Worm (Caenorhabditis elegans): Measurements from ENCODE around the gene C30B5.6.

The C30B5.6 gene

DNA sequence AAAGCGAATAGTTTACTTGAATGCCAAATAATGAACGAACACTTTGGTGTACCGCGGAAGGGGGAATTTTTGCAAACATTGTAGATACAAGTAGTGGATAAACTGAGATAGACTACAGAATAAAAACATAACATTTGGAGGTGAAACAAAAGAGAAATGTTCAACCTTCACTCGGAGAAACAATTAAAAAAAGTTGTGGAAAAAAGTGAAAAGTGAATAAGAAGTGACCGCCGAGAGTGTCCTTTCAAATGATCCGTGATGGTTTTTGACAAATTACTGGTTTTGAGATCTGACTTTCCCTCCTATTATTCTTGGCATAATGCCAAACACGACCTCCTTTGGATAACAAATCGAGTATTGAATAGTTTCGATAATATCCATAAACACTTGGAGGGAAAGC, 1.3 kb upstream of the C30B5.6 start:
- TF ChIP-seq scrt-1 (GFP tag; IDR thresholded peaks at IDR 0.05): no peak
- TF ChIP-seq pes-1 (GFP tag; IDR thresholded peaks at IDR 0.05): no peak
- TF ChIP-seq ceh-36 (tag; optimal IDR thresholded peaks at IDR 0.05): no peak
- no peak for TF ChIP-seq sea-1 (GFP tag; conservative IDR thresholded peaks at IDR 0.05)
- TF ChIP-seq hnd-1 (tag; optimal IDR thresholded peaks at IDR 0.05): no peak
- TF ChIP-seq flt-1 (GFP tag; IDR thresholded peaks at IDR 0.05): no peak
- no peak for TF ChIP-seq ceh-13 (GFP tag; optimal IDR thresholded peaks at IDR 0.05)
- TF ChIP-seq aly-1 (tag; optimal IDR thresholded peaks at IDR 0.05): no peak
- no peak for TF ChIP-seq tbx-11 (GFP tag; IDR thresholded peaks at IDR 0.05)
- no peak for TF ChIP-seq ets-7 (tag; optimal IDR thresholded peaks at IDR 0.05)
- TF ChIP-seq B0310.2 (tag; optimal IDR thresholded peaks at IDR 0.05): no peak
- TF ChIP-seq ama-1 (optimal IDR thresholded peaks at IDR 0.05): no peak
- no peak for TF ChIP-seq hmbx-1 (tag; optimal IDR thresholded peaks at IDR 0.05)
- no peak for TF ChIP-seq hmg-4 (GFP tag; optimal IDR thresholded peaks at IDR 0.05)
- no peak for TF ChIP-seq F13C5.2 (tag; optimal IDR thresholded peaks at IDR 0.05)
- no peak for TF ChIP-seq tra-4 (tag; optimal IDR thresholded peaks at IDR 0.05)
- no peak for TF ChIP-seq tbx-37 (GFP tag; conservative IDR thresholded peaks at IDR 0.05)

- TF ChIP-seq aly-1 (tag; optimal IDR thresholded peaks at IDR 0.05): no peak
- no peak for TF ChIP-seq tbx-37 (GFP tag; conservative IDR thresholded peaks at IDR 0.05)
- TF ChIP-seq tbx-11 (GFP tag; IDR thresholded peaks at IDR 0.05): no peak
- TF ChIP-seq pes-1 (GFP tag; IDR thresholded peaks at IDR 0.05): no peak
- no peak for TF ChIP-seq F13C5.2 (tag; optimal IDR thresholded peaks at IDR 0.05)
- TF ChIP-seq ceh-13 (GFP tag; optimal IDR thresholded peaks at IDR 0.05): no peak
- TF ChIP-seq ets-7 (tag; optimal IDR thresholded peaks at IDR 0.05): no peak
- no peak for TF ChIP-seq hnd-1 (tag; optimal IDR thresholded peaks at IDR 0.05)
- no peak for TF ChIP-seq ama-1 (optimal IDR thresholded peaks at IDR 0.05)
- no peak for TF ChIP-seq sea-1 (GFP tag; conservative IDR thresholded peaks at IDR 0.05)
- TF ChIP-seq B0310.2 (tag; optimal IDR thresholded peaks at IDR 0.05): no peak
- TF ChIP-seq hmg-4 (GFP tag; optimal IDR thresholded peaks at IDR 0.05): no peak
- TF ChIP-seq hmbx-1 (tag; optimal IDR thresholded peaks at IDR 0.05): no peak
- no peak for TF ChIP-seq flt-1 (GFP tag; IDR thresholded peaks at IDR 0.05)
- TF ChIP-seq tra-4 (tag; optimal IDR thresholded peaks at IDR 0.05): no peak
- no peak for TF ChIP-seq scrt-1 (GFP tag; IDR thresholded peaks at IDR 0.05)
- TF ChIP-seq ceh-36 (tag; optimal IDR thresholded peaks at IDR 0.05): no peak
Observed at ce11 chrII:6221470-6221869, 988 bp downstream of the C30B5.6 start.

DNA sequence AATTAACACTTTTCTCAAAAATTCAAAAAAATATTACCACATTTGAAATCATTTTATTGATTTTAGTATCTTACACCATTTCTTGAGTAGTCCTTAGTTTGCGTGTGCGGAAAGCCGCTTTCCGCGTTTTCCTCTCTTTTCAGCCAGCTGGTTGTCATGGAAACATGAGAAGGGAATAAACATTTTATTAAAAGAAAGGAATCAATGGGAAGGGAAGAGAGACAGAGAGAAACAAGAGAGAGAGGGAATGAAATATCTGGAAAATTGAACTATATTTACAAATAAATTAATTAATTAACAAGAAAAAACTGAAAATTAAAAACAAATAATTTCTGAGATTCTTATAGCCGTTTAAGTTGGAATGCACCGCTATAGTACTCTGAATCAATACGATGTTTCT, 3.1 kb downstream of the C30B5.6 start, which contains the start of gene mks-2:
TSS of gene mks-2 (minus strand) at position 101 of the 400 bp plus-strand sequence.
- TF ChIP-seq F13C5.2 (tag; optimal IDR thresholded peaks at IDR 0.05) (no peak), hnd-1 (tag; optimal IDR thresholded peaks at IDR 0.05) (no peak), aly-1 (tag; optimal IDR thresholded peaks at IDR 0.05) (no peak), flt-1 (GFP tag; IDR thresholded peaks at IDR 0.05) (no peak), hmbx-1 (tag; optimal IDR thresholded peaks at IDR 0.05) (no peak), ceh-13 (GFP tag; optimal IDR thresholded peaks at IDR 0.05) (no peak), pes-1 (GFP tag; IDR thresholded peaks at IDR 0.05) (no peak), tbx-37 (GFP tag; conservative IDR thresholded peaks at IDR 0.05) (no peak), ets-7 (tag; optimal IDR thresholded peaks at IDR 0.05) (no peak), hmg-4 (GFP tag; optimal IDR thresholded peaks at IDR 0.05) (no peak), ama-1 (optimal IDR thresholded peaks at IDR 0.05) (no peak), ceh-36 (tag; optimal IDR thresholded peaks at IDR 0.05) (no peak), B0310.2 (tag; optimal IDR thresholded peaks at IDR 0.05) (no peak), scrt-1 (GFP tag; IDR thresholded peaks at IDR 0.05) (no peak), sea-1 (GFP tag; conservative IDR thresholded peaks at IDR 0.05) (no peak), tra-4 (tag; optimal IDR thresholded peaks at IDR 0.05) (no peak), tbx-11 (GFP tag; IDR thresholded peaks at IDR 0.05) (no peak)

DNA sequence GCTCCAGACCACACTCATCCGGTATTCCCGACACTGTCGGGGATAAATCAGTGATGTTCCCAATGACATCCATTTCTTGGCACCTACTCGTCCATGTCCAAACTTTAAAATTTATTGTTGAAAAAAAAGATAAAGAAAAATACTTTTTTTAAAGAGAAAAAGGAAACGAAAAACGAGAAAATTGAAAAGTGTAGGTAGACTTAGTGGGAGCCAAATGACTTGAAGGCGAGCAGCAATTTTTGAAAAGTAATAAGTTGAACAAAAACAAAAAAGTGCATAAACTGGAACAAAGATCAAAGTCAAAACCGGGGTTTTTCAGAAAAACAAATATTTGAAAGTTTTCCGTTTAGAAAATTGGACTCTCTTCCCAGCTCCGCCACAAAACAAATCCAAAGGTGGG, 14.3 kb downstream of the C30B5.6 start, which contains the start of gene daf-37:
TSS of gene daf-37 (minus strand) at position 101 of the 400 bp plus-strand sequence.
- TF ChIP-seq tbx-11 (GFP tag; IDR thresholded peaks at IDR 0.05) (no peak), hnd-1 (tag; optimal IDR thresholded peaks at IDR 0.05) (no peak), tra-4 (tag; optimal IDR thresholded peaks at IDR 0.05) (no peak), aly-1 (tag; optimal IDR thresholded peaks at IDR 0.05) (no peak), hmg-4 (GFP tag; optimal IDR thresholded peaks at IDR 0.05) (no peak), scrt-1 (GFP tag; IDR thresholded peaks at IDR 0.05) (no peak)

ce11 chrII:6207252-6207651, 15.2 kb downstream of the C30B5.6 start:
- TF ChIP-seq F13C5.2 (tag; optimal IDR thresholded peaks at IDR 0.05) (no peak), hnd-1 (tag; optimal IDR thresholded peaks at IDR 0.05) (no peak), flt-1 (GFP tag; IDR thresholded peaks at IDR 0.05) (no peak), aly-1 (tag; optimal IDR thresholded peaks at IDR 0.05) (no peak), tbx-37 (GFP tag; conservative IDR thresholded peaks at IDR 0.05) (no peak), scrt-1 (GFP tag; IDR thresholded peaks at IDR 0.05) (no peak), hmg-4 (GFP tag; optimal IDR thresholded peaks at IDR 0.05) (no peak), sea-1 (GFP tag; conservative IDR thresholded peaks at IDR 0.05) (no peak), ama-1 (optimal IDR thresholded peaks at IDR 0.05) (no peak), ceh-36 (tag; optimal IDR thresholded peaks at IDR 0.05) (no peak), ets-7 (tag; optimal IDR thresholded peaks at IDR 0.05) (no peak), B0310.2 (tag; optimal IDR thresholded peaks at IDR 0.05) (no peak)

DNA sequence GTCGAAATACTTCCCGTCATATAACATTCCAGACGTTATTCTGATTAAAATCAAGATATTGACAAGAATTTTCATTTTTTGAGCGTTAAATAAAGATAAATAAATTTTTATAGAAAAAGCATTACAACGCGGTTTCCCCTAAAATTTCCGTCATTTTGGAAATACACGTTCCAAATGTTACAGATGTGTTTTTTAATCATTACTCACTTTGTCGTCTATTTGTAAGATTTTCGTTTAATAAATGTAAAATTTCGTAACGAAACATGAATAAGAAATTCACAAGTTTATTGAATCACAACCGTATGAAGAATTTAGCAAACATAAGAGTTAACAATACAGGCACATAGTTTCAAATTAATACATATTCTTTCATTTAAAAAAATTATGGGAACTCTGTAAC, 19.5 kb downstream of the C30B5.6 start, which contains the start of gene C30B5.17:
TSS of gene C30B5.17 (minus strand) at position 101 of the 400 bp plus-strand sequence.
- TF ChIP-seq tra-4 (tag; optimal IDR thresholded peaks at IDR 0.05): no peak
- TF ChIP-seq ets-7 (tag; optimal IDR thresholded peaks at IDR 0.05): no peak
- no peak for TF ChIP-seq sea-1 (GFP tag; conservative IDR thresholded peaks at IDR 0.05)
- no peak for TF ChIP-seq ceh-36 (tag; optimal IDR thresholded peaks at IDR 0.05)
- no peak for TF ChIP-seq flt-1 (GFP tag; IDR thresholded peaks at IDR 0.05)
- no peak for TF ChIP-seq scrt-1 (GFP tag; IDR thresholded peaks at IDR 0.05)
- TF ChIP-seq ama-1 (optimal IDR thresholded peaks at IDR 0.05): no peak
- no peak for TF ChIP-seq F13C5.2 (tag; optimal IDR thresholded peaks at IDR 0.05)
- TF ChIP-seq aly-1 (tag; optimal IDR thresholded peaks at IDR 0.05): no peak
- TF ChIP-seq pes-1 (GFP tag; IDR thresholded peaks at IDR 0.05): no peak
- no peak for TF ChIP-seq hmbx-1 (tag; optimal IDR thresholded peaks at IDR 0.05)
- TF ChIP-seq tbx-37 (GFP tag; conservative IDR thresholded peaks at IDR 0.05): no peak
- TF ChIP-seq B0310.2 (tag; optimal IDR thresholded peaks at IDR 0.05): no peak
- TF ChIP-seq tbx-11 (GFP tag; IDR thresholded peaks at IDR 0.05): no peak

- no peak for TF ChIP-seq F13C5.2 (tag; optimal IDR thresholded peaks at IDR 0.05)
- no peak for TF ChIP-seq hnd-1 (tag; optimal IDR thresholded peaks at IDR 0.05)
- no peak for TF ChIP-seq pes-1 (GFP tag; IDR thresholded peaks at IDR 0.05)
- no peak for TF ChIP-seq ceh-36 (tag; optimal IDR thresholded peaks at IDR 0.05)
- TF ChIP-seq aly-1 (tag; optimal IDR thresholded peaks at IDR 0.05): no peak
- no peak for TF ChIP-seq sea-1 (GFP tag; conservative IDR thresholded peaks at IDR 0.05)
- TF ChIP-seq scrt-1 (GFP tag; IDR thresholded peaks at IDR 0.05): no peak
- no peak for TF ChIP-seq tbx-37 (GFP tag; conservative IDR thresholded peaks at IDR 0.05)
- TF ChIP-seq tbx-11 (GFP tag; IDR thresholded peaks at IDR 0.05): no peak
- TF ChIP-seq hmbx-1 (tag; optimal IDR thresholded peaks at IDR 0.05): no peak
- TF ChIP-seq ets-7 (tag; optimal IDR thresholded peaks at IDR 0.05): no peak
- no peak for TF ChIP-seq tra-4 (tag; optimal IDR thresholded peaks at IDR 0.05)
Observed at ce11 chrII:6199010-6199409, 23.4 kb downstream of the C30B5.6 start.
